Fruit fly (Drosophila melanogaster): ENCODE data around the gene Or85f.

DNA sequence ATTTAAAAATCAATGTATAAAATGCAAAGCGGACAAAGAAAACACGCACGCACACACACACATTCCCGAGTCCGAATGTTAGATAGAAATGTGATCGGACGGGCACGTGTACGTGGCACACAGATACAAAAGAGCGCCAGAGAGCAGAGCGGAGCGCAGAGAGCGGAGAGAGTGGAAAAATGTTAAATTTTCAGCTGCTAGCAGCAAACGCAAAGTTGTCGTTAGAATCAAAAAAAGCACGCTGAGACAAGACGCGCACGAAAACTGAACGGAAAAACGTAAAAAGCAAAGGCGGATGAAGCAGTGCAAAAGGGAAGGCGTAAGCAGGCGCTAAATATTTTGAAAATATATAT lies 21.3 kb downstream of the Or85f start:
- TF ChIP-seq psq (optimal IDR thresholded peaks at IDR 0.05) (no peak), Myc (optimal IDR thresholded peaks at IDR 0.05) (no peak)
